Fruit fly (Drosophila melanogaster): ENCODE results near the gene Fancm.

The Fancm gene

dm6 chr3R:21433879-21434559, 48.1 kb upstream of the Fancm start, which contains the start of gene lbl (continued):
- TF ChIP-seq zen2 (GFP tag; IDR thresholded peaks at IDR 0.05; ENCODE audit: partially characterized antibody) (peak; percentile 66), sens-2 (GFP tag; IDR thresholded peaks at IDR 0.05) (no peak), D19A (tag; optimal IDR thresholded peaks at IDR 0.05) (no peak), crol (GFP tag; IDR thresholded peaks at IDR 0.05) (peak; percentile 92), CG34224 (GFP tag; IDR thresholded peaks at IDR 0.05; ENCODE audit: partially characterized antibody) (peak; percentile 51), lbe (GFP tag; optimal IDR thresholded peaks at IDR 0.05) (peak; percentile 40), seq (GFP tag; IDR thresholded peaks at IDR 0.05) (peak; percentile 71), CG32532 (GFP tag; IDR thresholded peaks at IDR 0.05) (peak; percentile 30; the same call in 1 of the 2 replicates), slbo (GFP tag; IDR thresholded peaks at IDR 0.05) (0 out of 2 replicates have a peak, but pooled peaks have one; percentile 11), CG9727 (GFP tag; optimal IDR thresholded peaks at IDR 0.05) (no peak), CG7745 (tag; optimal IDR thresholded peaks at IDR 0.05) (peak; percentile 44), BtbVII (GFP tag; optimal IDR thresholded peaks at IDR 0.05) (peak; percentile 76), oc (tag; optimal IDR thresholded peaks at IDR 0.05) (peak; percentile 14), chinmo (GFP tag; IDR thresholded peaks at IDR 0.05; ENCODE audit: partially characterized antibody) (peak; percentile 78; the same call in 1 of the 4 replicates), cg (GFP tag; optimal IDR thresholded peaks at IDR 0.05) (peak; percentile 28), Scr (GFP tag; IDR thresholded peaks at IDR 0.05; ENCODE audit: partially characterized antibody) (peak; percentile 36), Pdp1 (GFP tag; optimal IDR thresholded peaks at IDR 0.05) (peak in 1 of 2 experiments; percentile 26), Asciz (GFP tag; optimal IDR thresholded peaks at IDR 0.05) (no peak), Dll (GFP tag; IDR thresholded peaks at IDR 0.05; ENCODE audit: partially characterized antibody) (peak; percentile 68; the same call in 2 of the 4 replicates), z (GFP tag; IDR thresholded peaks at IDR 0.05) (peak; percentile 30; the same call in 1 of the 3 replicates), bbx (GFP tag; IDR thresholded peaks at IDR 0.05; ENCODE audit: partially characterized antibody) (peak; percentile 46; the same call in 1 of the 2 replicates), CG1832 (GFP tag; optimal IDR thresholded peaks at IDR 0.05) (peak; percentile 94), CG8359 (GFP tag; optimal IDR thresholded peaks at IDR 0.05; ENCODE audit: borderline replicate concordance) (peak; percentile 98), CG12391 (tag; optimal IDR thresholded peaks at IDR 0.05) (no peak), Drgx (GFP tag; IDR thresholded peaks at IDR 0.05) (0 out of 2 replicates have a peak, but pooled peaks have one; percentile 9), vvl (GFP tag; IDR thresholded peaks at IDR 0.05) (peak; percentile 75; the same call in 1 of the 2 replicates), hth (optimal IDR thresholded peaks at IDR 0.05) (peak; percentile 37), CG10321 (GFP tag; IDR thresholded peaks at IDR 0.05) (peak; percentile 91), CG8478 (optimal IDR thresholded peaks at IDR 0.05) (peak; percentile 92), insv (GFP tag; optimal IDR thresholded peaks at IDR 0.05) (peak in 1 of 2 experiments; percentile 81), unc-4 (GFP tag; IDR thresholded peaks at IDR 0.05; ENCODE audit: partially characterized antibody) (0 out of 2 replicates have a peak, but pooled peaks have one; percentile 34), D (optimal IDR thresholded peaks at IDR 0.05) (peak; percentile 22), D (GFP tag; optimal IDR thresholded peaks at IDR 0.05) (no peak), Nf-YC (tag; optimal IDR thresholded peaks at IDR 0.05) (peak; percentile 99), gsb-n (tag; optimal IDR thresholded peaks at IDR 0.05) (peak; percentile 96), Deaf1 (tag; optimal IDR thresholded peaks at IDR 0.05) (peak; percentile 70), gem (tag; optimal IDR thresholded peaks at IDR 0.05) (no peak), CG11695 (GFP tag; IDR thresholded peaks at IDR 0.05) (0 out of 3 replicates have a peak, but pooled peaks have one; percentile 9), CG3065 (GFP tag; optimal IDR thresholded peaks at IDR 0.05) (peak; percentile 18)

All from whole organism, embryonic.